Worm (Caenorhabditis elegans) whole organism, early embryonic: Measurements from ENCODE around the gene elt-2.

Experiments used
- F13C5.2 ChIP-seq: sonication (generic microtip); optimal IDR thresholded peaks from 2 replicates; lab custom pipeline; 2017; ENCODE audit warnings: mild to moderate bottlenecking, missing genetic modification characterization, inconsistent platforms, missing compliant biosample characterization
- ama-1 ChIP-seq: fragments of 150-350 bp; optimal IDR thresholded peaks from 2 replicates; lab custom pipeline; 2014
- tbx-37 ChIP-seq: fragments of 200-800 bp; sonication (Bioruptor generic); conservative IDR thresholded peaks from 2 replicates; pipeline ENCODE4 v1.3.6; 2022; ENCODE audit warnings: missing genetic modification reagents, missing genetic modification characterization, missing compliant biosample characterization

DNA sequence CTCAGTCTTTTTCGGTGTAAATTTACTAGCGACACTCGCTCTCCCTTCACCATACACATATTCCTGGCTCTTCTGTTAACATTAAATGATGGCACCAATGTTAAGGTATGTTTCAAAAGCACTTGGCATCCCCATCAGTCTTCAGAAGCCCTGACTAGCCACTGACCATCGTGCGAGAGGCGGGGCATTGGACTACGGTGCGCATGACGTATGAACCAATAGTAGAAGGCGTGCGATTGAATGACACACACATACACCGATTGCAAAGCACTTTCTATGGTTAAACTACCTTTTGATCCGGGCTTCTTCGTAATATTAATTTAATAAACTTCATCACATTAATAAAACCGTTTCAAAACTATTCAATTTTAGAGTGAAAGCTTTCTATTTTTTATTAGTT lies 24.2 kb downstream of the elt-2 start:
- no peak for TF ChIP-seq F13C5.2 (tag; lab: Kevin White, UChicago)
- TF ChIP-seq tbx-37 (GFP tag; lab: Robert Waterston, UW), result no peak
- TF ChIP-seq ama-1 (lab: Kevin White, UChicago), result no peak
